Worm (Caenorhabditis elegans) whole organism, L2 larva: Measurements from ENCODE around the gene srsx-18.

Experiments used
- aly-2 ChIP-seq: fragments of 150-350 bp; optimal IDR thresholded peaks from 2 replicates; lab custom pipeline; 2014; ENCODE audit warnings: missing biosample characterization, missing genetic modification characterization
- ama-1 ChIP-seq: fragments of 150-350 bp; optimal IDR thresholded peaks from 2 replicates; lab custom pipeline; 2018; ENCODE audit warnings: inconsistent platforms
- mab-5 ChIP-seq: fragments of 150-350 bp; optimal IDR thresholded peaks from 2 replicates; lab custom pipeline; 2014; ENCODE audit warnings: missing biosample characterization, missing genetic modification characterization
- mdl-1 ChIP-seq, 2 experiments: fragments of 150-350 bp in 1 of 2; sonication (generic microtip) in 1 of 2; optimal IDR thresholded peaks; 2 replicates each; lab custom pipeline; 2017; ENCODE audit warnings: missing biosample characterization in 2 of 2, missing genetic modification characterization in 2 of 2
- nhr-25 ChIP-seq: fragments of 150-350 bp; sonication (generic microtip); optimal IDR thresholded peaks from 3 replicates; lab custom pipeline; 2014; ENCODE audit warnings: missing biosample characterization, missing genetic modification characterization
- unc-39 ChIP-seq: fragments of 150-350 bp; optimal IDR thresholded peaks from 2 replicates; lab custom pipeline; 2014; ENCODE audit warnings: missing biosample characterization, missing genetic modification characterization
- unc-62 ChIP-seq: fragments of 150-350 bp; optimal IDR thresholded peaks from 2 replicates; lab custom pipeline; 2014; ENCODE audit warnings: missing biosample characterization, missing genetic modification reagents, missing genetic modification characterization

- TF ChIP-seq mdl-1 (tag; optimal IDR thresholded peaks at IDR 0.05; lab: Kevin White, UChicago), result no peak
- TF ChIP-seq unc-62, result no peak
- no peak for TF ChIP-seq nhr-25 (tag; lab: Kevin White, UChicago)
- no peak for TF ChIP-seq aly-2 (tag; lab: Kevin White, UChicago)
- TF ChIP-seq ama-1 (lab: Kevin White, UChicago), result no peak
- no peak for TF ChIP-seq unc-39 (tag; lab: Kevin White, UChicago)
- no peak for TF ChIP-seq mab-5
Observed at ce11 chrV:5973713-5974112, 51.4 kb downstream of the srsx-18 start.
